Worm (Caenorhabditis elegans) whole organism, L2 larva: ENCODE data around the gene ife-5.

Source experiments
- Y55F3AM.14 ChIP-seq: fragments of 200-800 bp; sonication (Bioruptor generic); optimal IDR thresholded peaks from 2 replicates; lab custom pipeline; 2018; ENCODE audit warnings: mild to moderate bottlenecking, missing genetic modification characterization, missing compliant biosample characterization
- alr-1 ChIP-seq: fragments of 150-350 bp; optimal IDR thresholded peaks from 2 replicates; lab custom pipeline; 2014; ENCODE audit warnings: missing biosample characterization, missing genetic modification characterization
- aly-2 ChIP-seq: fragments of 150-350 bp; optimal IDR thresholded peaks from 2 replicates; lab custom pipeline; 2014; ENCODE audit warnings: missing biosample characterization, missing genetic modification characterization
- ceh-82 ChIP-seq: fragments of 150-350 bp; optimal IDR thresholded peaks from 2 replicates; lab custom pipeline; 2014; ENCODE audit warnings: missing biosample characterization, missing genetic modification characterization
- dmd-4 ChIP-seq: sonication (generic microtip); optimal IDR thresholded peaks from 2 replicates; lab custom pipeline; 2017; ENCODE audit warnings: missing biosample characterization, missing genetic modification characterization
- gmeb-1 ChIP-seq: fragments of 150-350 bp; optimal IDR thresholded peaks from 2 replicates; lab custom pipeline; 2014; ENCODE audit warnings: missing biosample characterization, missing genetic modification characterization
- lin-13 ChIP-seq: fragments of 150-350 bp; optimal IDR thresholded peaks from 2 replicates; lab custom pipeline; 2014; ENCODE audit warnings: missing biosample characterization, missing genetic modification reagents, missing genetic modification characterization
- nhr-21 ChIP-seq: fragments of 150-350 bp; optimal IDR thresholded peaks from 2 replicates; lab custom pipeline; 2014; ENCODE audit warnings: missing biosample characterization, missing genetic modification characterization
- nhr-237 ChIP-seq: fragments of 150-350 bp; optimal IDR thresholded peaks from 2 replicates; lab custom pipeline; 2014; ENCODE audit warnings: missing biosample characterization, missing genetic modification characterization
- nhr-25 ChIP-seq: fragments of 150-350 bp; sonication (generic microtip); optimal IDR thresholded peaks from 3 replicates; lab custom pipeline; 2014; ENCODE audit warnings: missing biosample characterization, missing genetic modification characterization
- nhr-6 ChIP-seq: fragments of 150-350 bp; optimal IDR thresholded peaks from 2 replicates; lab custom pipeline; 2014; ENCODE audit warnings: missing biosample characterization, missing genetic modification characterization
- nhr-77 ChIP-seq: fragments of 150-350 bp; optimal IDR thresholded peaks from 2 replicates; lab custom pipeline; 2014; ENCODE audit warnings: missing biosample characterization, missing genetic modification characterization
- skn-1 ChIP-seq: sonication (generic microtip); optimal IDR thresholded peaks from 2 replicates; lab custom pipeline; 2017; ENCODE audit warnings: missing biosample characterization, missing genetic modification characterization
- sma-3 ChIP-seq: sonication (generic microtip); optimal IDR thresholded peaks from 2 replicates; lab custom pipeline; 2016; ENCODE audit warnings: missing genetic modification reagents, missing genetic modification characterization, missing compliant biosample characterization
- unc-39 ChIP-seq: fragments of 150-350 bp; optimal IDR thresholded peaks from 2 replicates; lab custom pipeline; 2014; ENCODE audit warnings: missing biosample characterization, missing genetic modification characterization
- ztf-11 ChIP-seq: sonication (generic microtip); optimal IDR thresholded peaks from 2 replicates; lab custom pipeline; 2017; ENCODE audit warnings: missing biosample characterization, missing genetic modification characterization

The ife-5 gene

DNA sequence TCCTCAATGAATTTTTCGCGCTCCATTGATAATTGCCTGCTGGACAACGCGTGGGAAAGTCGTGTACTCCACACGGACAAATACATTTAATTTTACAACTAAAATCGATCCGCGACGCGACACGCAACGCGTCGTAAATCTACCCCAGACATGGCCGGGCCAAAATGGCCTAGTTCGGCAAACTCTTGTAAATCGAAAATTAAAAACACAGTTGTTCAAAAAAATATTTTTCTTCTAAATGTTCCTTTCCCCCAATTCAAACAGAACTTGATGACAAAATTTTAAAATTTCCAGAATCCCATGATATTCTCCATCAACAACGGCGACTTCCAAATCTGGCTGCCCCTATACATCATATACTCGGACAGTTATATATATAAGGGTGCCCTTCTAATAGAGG is 48.5 kb downstream of the ife-5 start, which contains the start of gene sre-55:
Gene sre-55 (plus strand): TSS at position 301 of the 400 bp plus-strand sequence.
- TF ChIP-seq gmeb-1 (tag; lab: Kevin White, UChicago) (no peak), aly-2 (no peak), ceh-82 (tag; lab: Kevin White, UChicago) (no peak), nhr-25 (tag; lab: Kevin White, UChicago) (no peak), lin-13 (GFP tag; lab: Kevin White, UChicago) (no peak), nhr-6 (tag; lab: Kevin White, UChicago) (no peak), alr-1 (tag; lab: Kevin White, UChicago) (no peak), nhr-77 (tag; lab: Kevin White, UChicago) (no peak), Y55F3AM.14 (GFP tag; lab: Kevin White, UChicago) (no peak)

DNA sequence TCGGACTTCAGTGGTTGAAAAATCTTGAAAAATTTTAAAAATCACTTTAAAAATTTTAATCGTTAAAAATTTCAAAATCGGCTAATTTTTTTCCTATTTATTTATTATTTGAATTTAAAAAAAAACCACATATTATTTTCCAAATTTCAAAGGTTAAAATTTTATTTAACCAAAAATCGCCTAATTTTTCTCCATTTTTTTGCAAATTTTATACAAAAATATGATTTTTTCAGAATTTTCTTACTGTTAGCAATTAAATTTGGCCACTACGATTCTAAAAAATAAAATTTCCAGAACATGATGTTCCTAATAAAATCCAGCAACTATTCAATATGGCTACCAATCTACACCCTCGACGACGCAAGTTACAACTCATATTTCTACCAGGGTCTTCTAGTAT is 52.2 kb downstream of the ife-5 start, which contains the start of gene sre-54:
Gene sre-54 (plus strand): TSS at position 301 of the 400 bp plus-strand sequence.
- no peak for TF ChIP-seq skn-1 (tag; lab: Kevin White, UChicago)
- TF ChIP-seq nhr-21 (tag; lab: Kevin White, UChicago): no peak
- TF ChIP-seq unc-39 (tag; lab: Kevin White, UChicago): no peak
- no peak for TF ChIP-seq sma-3 (GFP tag; lab: Kevin White, UChicago)
- no peak for TF ChIP-seq dmd-4 (tag; lab: Kevin White, UChicago)
- no peak for TF ChIP-seq ztf-11 (tag; lab: Kevin White, UChicago)
- no peak for TF ChIP-seq gmeb-1 (tag; lab: Kevin White, UChicago)
- TF ChIP-seq nhr-237: no peak
